Worm (Caenorhabditis elegans): ENCODE measurements around the gene K06B9.6.

K06B9.6 gene

ce11 chrIV:4172242-4172641, 24.4 kb downstream of the K06B9.6 start:
- TF ChIP-seq aly-1 (tag; optimal IDR thresholded peaks at IDR 0.05): no peak
- TF ChIP-seq hmbx-1 (tag; optimal IDR thresholded peaks at IDR 0.05): no peak
- no peak for TF ChIP-seq B0310.2 (tag; optimal IDR thresholded peaks at IDR 0.05)
- no peak for TF ChIP-seq tbx-11 (GFP tag; IDR thresholded peaks at IDR 0.05)
- no peak for TF ChIP-seq flt-1 (GFP tag; IDR thresholded peaks at IDR 0.05)
- no peak for TF ChIP-seq tbx-37 (GFP tag; conservative IDR thresholded peaks at IDR 0.05)
- TF ChIP-seq hnd-1 (tag; optimal IDR thresholded peaks at IDR 0.05): no peak
- no peak for TF ChIP-seq ama-1 (optimal IDR thresholded peaks at IDR 0.05)
- no peak for TF ChIP-seq scrt-1 (GFP tag; IDR thresholded peaks at IDR 0.05)
- no peak for TF ChIP-seq hmg-4 (GFP tag; optimal IDR thresholded peaks at IDR 0.05)
- TF ChIP-seq F13C5.2 (tag; optimal IDR thresholded peaks at IDR 0.05): no peak
- no peak for TF ChIP-seq ceh-13 (GFP tag; optimal IDR thresholded peaks at IDR 0.05)
- no peak for TF ChIP-seq ceh-36 (tag; optimal IDR thresholded peaks at IDR 0.05)
- TF ChIP-seq sea-1 (GFP tag; conservative IDR thresholded peaks at IDR 0.05): no peak
- no peak for TF ChIP-seq pes-1 (GFP tag; IDR thresholded peaks at IDR 0.05)
- TF ChIP-seq ets-7 (tag; optimal IDR thresholded peaks at IDR 0.05): no peak
- no peak for TF ChIP-seq tra-4 (tag; optimal IDR thresholded peaks at IDR 0.05)

ce11 chrIV:4171531-4172163, 25.0 kb downstream of the K06B9.6 start, which contains the start of the genes K08D10.13 and rnp-2:
TSS of gene K08D10.13 (minus strand) at chrIV:4171581.
TSS of gene rnp-2 (plus strand) at chrIV:4172076.
- TF ChIP-seq tbx-11 (GFP tag; IDR thresholded peaks at IDR 0.05) (no peak), tbx-37 (GFP tag; conservative IDR thresholded peaks at IDR 0.05) (0 out of 2 replicates have a peak, but pooled peaks have one; percentile 27)

- no peak for TF ChIP-seq ceh-36 (tag; optimal IDR thresholded peaks at IDR 0.05)
- no peak for TF ChIP-seq flt-1 (GFP tag; IDR thresholded peaks at IDR 0.05)
- TF ChIP-seq scrt-1 (GFP tag; IDR thresholded peaks at IDR 0.05): no peak
- TF ChIP-seq ama-1 (optimal IDR thresholded peaks at IDR 0.05): no peak
- TF ChIP-seq ets-7 (tag; optimal IDR thresholded peaks at IDR 0.05): no peak
- no peak for TF ChIP-seq hmg-4 (GFP tag; optimal IDR thresholded peaks at IDR 0.05)
- TF ChIP-seq hnd-1 (tag; optimal IDR thresholded peaks at IDR 0.05): no peak
- TF ChIP-seq tbx-11 (GFP tag; IDR thresholded peaks at IDR 0.05): no peak
- TF ChIP-seq aly-1 (tag; optimal IDR thresholded peaks at IDR 0.05): no peak
- no peak for TF ChIP-seq tbx-37 (GFP tag; conservative IDR thresholded peaks at IDR 0.05)
- TF ChIP-seq sea-1 (GFP tag; conservative IDR thresholded peaks at IDR 0.05): no peak
- no peak for TF ChIP-seq tra-4 (tag; optimal IDR thresholded peaks at IDR 0.05)
- no peak for TF ChIP-seq F13C5.2 (tag; optimal IDR thresholded peaks at IDR 0.05)
- TF ChIP-seq pes-1 (GFP tag; IDR thresholded peaks at IDR 0.05): no peak
- TF ChIP-seq ceh-13 (GFP tag; optimal IDR thresholded peaks at IDR 0.05): no peak
These were observed 29.3 kb downstream of the K06B9.6 start for ce11 chrIV:4167296-4167695.

DNA sequence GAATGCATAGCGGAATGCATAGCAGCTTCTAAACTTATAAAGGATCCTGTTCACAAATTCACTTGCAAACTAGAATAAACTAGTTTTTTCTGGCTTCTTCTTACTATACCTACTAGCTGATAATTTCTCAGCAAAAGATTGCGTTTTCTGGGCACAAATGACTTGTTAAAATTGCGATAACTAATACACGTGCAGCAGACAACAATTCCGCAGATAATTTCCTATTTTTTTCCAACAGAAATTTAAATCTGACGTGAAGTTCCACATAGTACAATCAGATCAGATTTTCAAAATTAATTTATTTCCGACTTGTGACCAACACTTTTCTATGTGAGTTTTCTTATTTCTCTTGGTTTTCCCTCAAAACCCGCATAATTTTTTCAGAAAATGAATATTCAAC, 32.2 kb downstream of the K06B9.6 start, which contains the start of gene scrm-8:
scrm-8 (plus strand) TSS at position 301 of the 400 bp plus-strand sequence.
- TF ChIP-seq tra-4 (tag; optimal IDR thresholded peaks at IDR 0.05) (no peak), ama-1 (optimal IDR thresholded peaks at IDR 0.05) (no peak), aly-1 (tag; optimal IDR thresholded peaks at IDR 0.05) (no peak), scrt-1 (GFP tag; IDR thresholded peaks at IDR 0.05) (no peak), B0310.2 (tag; optimal IDR thresholded peaks at IDR 0.05) (no peak), pes-1 (GFP tag; IDR thresholded peaks at IDR 0.05) (no peak), F13C5.2 (tag; optimal IDR thresholded peaks at IDR 0.05) (no peak), ceh-36 (tag; optimal IDR thresholded peaks at IDR 0.05) (no peak), flt-1 (GFP tag; IDR thresholded peaks at IDR 0.05) (no peak), tbx-11 (GFP tag; IDR thresholded peaks at IDR 0.05) (no peak), hmg-4 (GFP tag; optimal IDR thresholded peaks at IDR 0.05) (no peak), tbx-37 (GFP tag; conservative IDR thresholded peaks at IDR 0.05) (no peak), ets-7 (tag; optimal IDR thresholded peaks at IDR 0.05) (no peak), sea-1 (GFP tag; conservative IDR thresholded peaks at IDR 0.05) (no peak), hnd-1 (tag; optimal IDR thresholded peaks at IDR 0.05) (no peak), ceh-13 (GFP tag; optimal IDR thresholded peaks at IDR 0.05) (no peak), hmbx-1 (tag; optimal IDR thresholded peaks at IDR 0.05) (no peak)

DNA sequence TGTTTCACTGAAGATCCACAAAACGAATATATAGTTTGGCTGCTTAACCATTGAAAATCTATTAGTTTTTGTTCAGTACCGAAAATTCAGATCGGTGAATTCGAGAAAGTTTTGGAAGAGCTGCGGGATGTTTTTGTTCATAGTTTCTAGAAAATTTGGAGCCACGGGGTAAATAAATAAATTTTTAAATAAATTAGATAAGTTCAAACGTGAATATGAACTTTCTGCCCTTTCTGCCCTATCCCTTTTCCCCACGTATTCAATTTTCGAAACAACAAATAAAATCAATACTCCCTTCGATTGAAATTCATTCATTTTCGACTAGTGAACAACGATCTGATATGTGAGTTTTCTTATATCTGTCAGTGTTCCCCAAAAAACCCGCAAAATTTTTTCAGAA, 34.5 kb downstream of the K06B9.6 start, which contains the start of gene scrm-5:
scrm-5 (plus strand) TSS at position 301 of the 400 bp plus-strand sequence.
- TF ChIP-seq hmg-4 (GFP tag; optimal IDR thresholded peaks at IDR 0.05): no peak
- TF ChIP-seq flt-1 (GFP tag; IDR thresholded peaks at IDR 0.05): no peak
- TF ChIP-seq ceh-36 (tag; optimal IDR thresholded peaks at IDR 0.05): no peak
- TF ChIP-seq F13C5.2 (tag; optimal IDR thresholded peaks at IDR 0.05): no peak
- no peak for TF ChIP-seq pes-1 (GFP tag; IDR thresholded peaks at IDR 0.05)
- no peak for TF ChIP-seq hnd-1 (tag; optimal IDR thresholded peaks at IDR 0.05)
- TF ChIP-seq hmbx-1 (tag; optimal IDR thresholded peaks at IDR 0.05): no peak
- TF ChIP-seq ceh-13 (GFP tag; optimal IDR thresholded peaks at IDR 0.05): no peak
- TF ChIP-seq tbx-37 (GFP tag; conservative IDR thresholded peaks at IDR 0.05): no peak

ce11 chrIV:4154641-4155040, 42.0 kb downstream of the K06B9.6 start, which contains the start of gene K08D10.14:
TSS of gene K08D10.14 (plus strand) at chrIV:4154941.
- TF ChIP-seq pes-1 (GFP tag; IDR thresholded peaks at IDR 0.05): no peak

ce11 chrIV:4152143-4152542, 44.5 kb downstream of the K06B9.6 start, which contains the start of the genes K08D10.10 and R07C12.1:
TSS of gene K08D10.10 (plus strand) at chrIV:4152235.
TSS of gene R07C12.1 (plus strand) at chrIV:4152456.
- TF ChIP-seq scrt-1 (GFP tag; IDR thresholded peaks at IDR 0.05) (no peak), hmbx-1 (tag; optimal IDR thresholded peaks at IDR 0.05) (no peak)

- TF ChIP-seq flt-1 (GFP tag; IDR thresholded peaks at IDR 0.05) (no peak), pes-1 (GFP tag; IDR thresholded peaks at IDR 0.05) (no peak), sea-1 (GFP tag; conservative IDR thresholded peaks at IDR 0.05) (no peak), aly-1 (tag; optimal IDR thresholded peaks at IDR 0.05) (no peak), hmg-4 (GFP tag; optimal IDR thresholded peaks at IDR 0.05) (no peak), B0310.2 (tag; optimal IDR thresholded peaks at IDR 0.05) (no peak), ceh-13 (GFP tag; optimal IDR thresholded peaks at IDR 0.05) (no peak), tbx-11 (GFP tag; IDR thresholded peaks at IDR 0.05) (no peak), F13C5.2 (tag; optimal IDR thresholded peaks at IDR 0.05) (no peak), ets-7 (tag; optimal IDR thresholded peaks at IDR 0.05) (no peak), hnd-1 (tag; optimal IDR thresholded peaks at IDR 0.05) (no peak), tbx-37 (GFP tag; conservative IDR thresholded peaks at IDR 0.05) (no peak), hmbx-1 (tag; optimal IDR thresholded peaks at IDR 0.05) (no peak), ceh-36 (tag; optimal IDR thresholded peaks at IDR 0.05) (no peak)
These were observed 46.5 kb downstream of the K06B9.6 start for ce11 chrIV:4150138-4150537.
